Worm (Caenorhabditis elegans) whole organism, L4 larva: ENCODE results near the gene W10G11.3.

Experiments used
- F10B5.3 ChIP-seq: sonication (generic microtip); optimal IDR thresholded peaks from 2 replicates; lab custom pipeline; 2016; ENCODE audit warnings: mild to moderate bottlenecking, missing genetic modification characterization, missing compliant biosample characterization
- F49E8.2 ChIP-seq: sonication (generic microtip); optimal IDR thresholded peaks from 2 replicates; lab custom pipeline; 2016; ENCODE audit warnings: missing compliant biosample characterization, mild to moderate bottlenecking, missing genetic modification characterization, borderline replicate concordance
- Y75B8A.6 ChIP-seq: fragments of 200-800 bp; sonication (Bioruptor generic); IDR thresholded peaks from 2 replicates; pipeline ENCODE4 v1.3.6; 2022; ENCODE audit warnings: missing genetic modification reagents, missing genetic modification characterization, missing compliant biosample characterization
- aha-1 ChIP-seq: fragments of 150-350 bp; peaks from one replicate; lab custom pipeline; 2014; ENCODE audit warnings: missing biosample characterization, missing genetic modification characterization
- ceh-44 ChIP-seq: fragments of 200-800 bp; sonication (Bioruptor generic); IDR thresholded peaks from 2 replicates; pipeline ENCODE4 v1.3.6; 2022; ENCODE audit warnings: missing genetic modification reagents, missing genetic modification characterization, missing compliant biosample characterization
- ctbp-1 ChIP-seq: fragments of 200-800 bp; sonication (Bioruptor generic); IDR thresholded peaks from 2 replicates; pipeline ENCODE4 v1.3.6; 2022; ENCODE audit warnings: missing genetic modification reagents, missing genetic modification characterization, missing compliant biosample characterization
- daf-16 ChIP-seq, 3 experiments: sonication (generic microtip); optimal IDR thresholded peaks; 2 replicates each; lab custom pipeline; 2016 to 2017; ENCODE audit warnings: missing genetic modification characterization in 3 of 3, missing genetic modification reagents in 3 of 3, mild to moderate bottlenecking in 2 of 3, missing compliant biosample characterization in 2 of 3, missing biosample characterization in 1 of 3, moderate library complexity in 1 of 3
- dmd-6 ChIP-seq: fragments of 200-800 bp; sonication (Bioruptor generic); IDR thresholded peaks from 2 replicates; pipeline ENCODE4 v1.3.6; 2022; ENCODE audit warnings: missing genetic modification reagents, missing genetic modification characterization, missing compliant biosample characterization
- dmd-9 ChIP-seq: fragments of 200-800 bp; sonication (Bioruptor generic); IDR thresholded peaks from 2 replicates; pipeline ENCODE4 v1.3.6; 2022; ENCODE audit warnings: missing genetic modification reagents, missing genetic modification characterization, missing compliant biosample characterization
- egl-27 ChIP-seq: sonication (generic microtip); optimal IDR thresholded peaks from 3 replicates; lab custom pipeline; 2017; ENCODE audit warnings: missing biosample characterization, missing genetic modification reagents, missing genetic modification characterization
- fkh-10 ChIP-seq: fragments of 150-350 bp; optimal IDR thresholded peaks from 2 replicates; lab custom pipeline; 2014; ENCODE audit warnings: missing biosample characterization, missing genetic modification reagents, missing genetic modification characterization
- hlh-11 ChIP-seq: fragments of 200-800 bp; sonication (Bioruptor generic); optimal IDR thresholded peaks from 2 replicates; lab custom pipeline; 2018; ENCODE audit warnings: mild to moderate bottlenecking, missing genetic modification characterization, missing compliant biosample characterization
- hlh-30 ChIP-seq: sonication (generic microtip); optimal IDR thresholded peaks from 2 replicates; lab custom pipeline; 2017; ENCODE audit warnings: antibody characterized with exemption, mild to moderate bottlenecking, missing genetic modification characterization, missing compliant biosample characterization; ENCODE audit not compliant: insufficient read depth
- hmg-1.1 ChIP-seq: fragments of 200-800 bp; sonication (Bioruptor generic); IDR thresholded peaks from 2 replicates; pipeline ENCODE4 v1.3.6; 2022; ENCODE audit warnings: missing genetic modification reagents, missing genetic modification characterization, missing compliant biosample characterization
- jun-1 ChIP-seq: fragments of 150-350 bp; optimal IDR thresholded peaks from 2 replicates; lab custom pipeline; 2014; ENCODE audit warnings: missing biosample characterization, missing genetic modification reagents, missing genetic modification characterization
- lin-1 ChIP-seq: fragments of 200-800 bp; sonication (Bioruptor generic); IDR thresholded peaks from 2 replicates; pipeline ENCODE4 v1.3.6; 2022; ENCODE audit warnings: missing genetic modification reagents, missing genetic modification characterization, missing compliant biosample characterization
- lin-29 ChIP-seq: fragments of 200-800 bp; sonication (Bioruptor generic); IDR thresholded peaks from 2 replicates; pipeline ENCODE4 v1.3.6; 2022; ENCODE audit warnings: missing genetic modification reagents, missing genetic modification characterization, missing compliant biosample characterization
- lin-39 ChIP-seq: fragments of 150-350 bp; optimal IDR thresholded peaks from 2 replicates; lab custom pipeline; 2014; ENCODE audit warnings: missing biosample characterization, missing genetic modification reagents, missing genetic modification characterization
- lir-3 ChIP-seq: sonication (generic microtip); optimal IDR thresholded peaks from 2 replicates; lab custom pipeline; 2016; ENCODE audit warnings: mild to moderate bottlenecking, missing genetic modification characterization, missing compliant biosample characterization
- mep-1 ChIP-seq: fragments of 150-350 bp; sonication (generic microtip); optimal IDR thresholded peaks from 3 replicates; lab custom pipeline; 2014; ENCODE audit warnings: missing biosample characterization, missing genetic modification characterization
- nhr-237 ChIP-seq: sonication (generic microtip); optimal IDR thresholded peaks from 2 replicates; lab custom pipeline; 2017; ENCODE audit warnings: missing biosample characterization, missing genetic modification characterization
- nhr-41 ChIP-seq: fragments of 200-800 bp; sonication (Bioruptor generic); IDR thresholded peaks from 2 replicates; pipeline ENCODE4 v1.3.6; 2022; ENCODE audit warnings: missing genetic modification reagents, missing genetic modification characterization, missing compliant biosample characterization
- nhr-42 ChIP-seq: fragments of 200-800 bp; sonication (Bioruptor generic); IDR thresholded peaks from 2 replicates; pipeline ENCODE4 v1.3.6; 2022; ENCODE audit warnings: missing genetic modification characterization, missing compliant biosample characterization
- pha-4 ChIP-seq, 2 experiments: fragments of 150-350 bp in 1 of 2; fragments of 200-800 bp in 1 of 2; sonication (Bioruptor generic) in 1 of 2; IDR thresholded peaks in 1 of 2; optimal IDR thresholded peaks in 1 of 2; 2 replicates each; pipeline versions ENCODE4 v1.3.6 to Lab custom; 2014 to 2022; ENCODE audit warnings: missing genetic modification characterization in 2 of 2, missing genetic modification reagents in 2 of 2, missing biosample characterization in 1 of 2, missing compliant biosample characterization in 1 of 2
- pqm-1 ChIP-seq: sonication (generic microtip); optimal IDR thresholded peaks from 2 replicates; lab custom pipeline; 2017; ENCODE audit warnings: missing biosample characterization, missing genetic modification characterization
- rbr-2 ChIP-seq: sonication (generic microtip); optimal IDR thresholded peaks from 2 replicates; lab custom pipeline; 2016; ENCODE audit warnings: missing genotype, missing genetic modification characterization, missing compliant biosample characterization
- saeg-2 ChIP-seq: fragments of 200-800 bp; sonication (Bioruptor generic); IDR thresholded peaks from 2 replicates; pipeline ENCODE4 v1.3.6; 2022; ENCODE audit warnings: missing genetic modification reagents, missing genetic modification characterization, missing compliant biosample characterization
- set-16 ChIP-seq: fragments of 200-800 bp; sonication (Bioruptor generic); IDR thresholded peaks from 2 replicates; pipeline ENCODE4 v1.3.6; 2022; ENCODE audit warnings: missing genetic modification reagents, missing genetic modification characterization, missing compliant biosample characterization
- snpc-1.2 ChIP-seq: fragments of 200-800 bp; sonication (Bioruptor generic); IDR thresholded peaks from 2 replicates; pipeline ENCODE4 v1.3.6; 2022; ENCODE audit warnings: missing genetic modification reagents, missing genetic modification characterization, missing compliant biosample characterization
- snpc-4 ChIP-seq: fragments of 150-350 bp; optimal IDR thresholded peaks from 2 replicates; lab custom pipeline; 2014; ENCODE audit warnings: missing biosample characterization, missing genetic modification characterization
- spr-3 ChIP-seq: fragments of 200-800 bp; sonication (Bioruptor generic); optimal IDR thresholded peaks from 2 replicates; lab custom pipeline; 2018; ENCODE audit warnings: mild to moderate bottlenecking, missing genetic modification characterization, missing compliant biosample characterization
- unc-130 ChIP-seq: sonication (generic microtip); optimal IDR thresholded peaks from 2 replicates; lab custom pipeline; 2016; ENCODE audit warnings: missing genetic modification reagents, missing genetic modification characterization, missing compliant biosample characterization
- unc-62 ChIP-seq, 3 experiments: fragments of 150-350 bp in 1 of 3; sonication (generic microtip); optimal IDR thresholded peaks in 2 of 3; peaks in 1 of 3; 1 replicate in 1 of 3; 2 replicates in 2 of 3; lab custom pipeline; 2014 to 2017; ENCODE audit warnings: missing biosample characterization in 3 of 3, missing genetic modification characterization in 3 of 3, missing genetic modification reagents in 3 of 3, missing genotype in 1 of 3
- vab-7 ChIP-seq: fragments of 200-800 bp; sonication (Bioruptor generic); IDR thresholded peaks from 2 replicates; pipeline ENCODE4 v1.3.6; 2022; ENCODE audit warnings: missing genetic modification reagents, missing genetic modification characterization, missing compliant biosample characterization
- zip-11 ChIP-seq: fragments of 200-800 bp; sonication (Bioruptor generic); IDR thresholded peaks from 2 replicates; pipeline ENCODE4 v1.3.6; 2022; ENCODE audit warnings: missing genetic modification characterization, missing compliant biosample characterization
- zip-2 ChIP-seq: fragments of 150-350 bp; optimal IDR thresholded peaks from 2 replicates; lab custom pipeline; 2014; ENCODE audit warnings: missing biosample characterization, missing genetic modification characterization
- ztf-11 ChIP-seq: fragments of 150-350 bp; optimal IDR thresholded peaks from 2 replicates; lab custom pipeline; 2014; ENCODE audit warnings: missing biosample characterization, missing genetic modification characterization

The W10G11.3 gene

DNA sequence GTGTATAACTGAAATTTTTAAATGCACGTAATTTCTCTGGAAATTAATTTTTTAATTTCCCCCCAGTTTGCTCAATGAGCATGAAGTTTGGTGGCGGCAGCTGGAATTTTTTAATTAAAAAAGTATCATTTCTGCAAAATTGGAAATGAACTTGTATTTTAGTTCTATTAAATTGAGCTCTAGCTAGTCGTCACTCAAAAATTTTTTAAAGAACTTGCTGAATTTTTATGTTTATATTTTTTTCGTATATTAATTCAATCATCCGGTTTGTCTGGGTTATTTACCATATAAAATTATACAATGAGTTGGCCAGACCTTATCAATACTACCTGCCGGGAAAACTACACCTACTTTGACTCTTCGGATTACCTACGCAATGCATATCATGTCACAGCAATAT, 19.4 kb upstream of the W10G11.3 start, which contains the start of gene srh-59:
Gene srh-59 (plus strand): TSS at position 301 of the 400 bp plus-strand sequence.
- TF ChIP-seq unc-62 (GFP tag; optimal IDR thresholded peaks at IDR 0.05 in 1 of 2; lab: Kevin White, UChicago), result peak in 1 of 2 experiments; percentile 9
- TF ChIP-seq unc-62 (tag; optimal IDR thresholded peaks at IDR 0.05; lab: Kevin White, UChicago), result no peak
- no peak for TF ChIP-seq fkh-10 (GFP tag; lab: Kevin White, UChicago)

DNA sequence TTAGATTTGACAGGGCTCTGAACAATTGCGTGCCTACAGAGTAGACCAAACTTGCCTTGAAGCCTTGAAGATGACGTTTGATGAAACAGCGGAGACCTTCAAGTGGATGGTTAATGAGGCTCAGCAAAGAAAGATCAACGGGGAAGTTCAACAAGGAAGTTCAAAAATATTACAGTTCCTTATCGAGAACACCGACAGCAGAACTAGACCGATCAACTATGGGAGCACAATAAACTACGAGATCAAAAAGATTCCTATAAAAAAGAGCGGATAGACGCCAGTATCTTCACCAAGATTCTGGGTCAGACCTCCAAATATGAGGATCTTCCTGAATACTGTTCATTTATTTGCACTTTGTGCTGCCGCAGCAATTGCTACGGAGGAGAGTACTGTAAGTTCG, 17.4 kb upstream of the W10G11.3 start, which contains the start of gene clec-134:
Gene clec-134 (plus strand): TSS at position 301 of the 400 bp plus-strand sequence.
- TF ChIP-seq aha-1 (tag; lab: Kevin White, UChicago), result peak; percentile 35
- no peak for TF ChIP-seq lin-39 (tag; lab: Kevin White, UChicago)

DNA sequence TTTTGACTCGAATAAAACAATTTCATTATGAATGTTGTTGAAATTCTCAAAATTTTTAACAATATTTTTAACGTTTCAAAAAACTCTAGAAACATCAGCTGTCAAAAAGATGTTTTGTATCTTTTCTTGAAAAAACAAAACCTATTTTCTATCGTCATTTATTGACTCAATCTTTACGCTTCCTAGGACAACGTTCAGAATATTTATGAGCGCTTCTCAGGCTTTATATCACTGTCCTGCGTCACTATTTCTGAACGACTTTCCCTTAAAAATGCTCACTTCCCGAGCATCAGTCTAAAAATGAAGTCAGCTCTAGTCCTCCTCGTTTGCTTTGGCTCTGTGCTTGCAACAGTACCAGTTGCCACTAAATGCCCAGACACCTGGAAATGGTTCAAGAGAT, 15.8 kb upstream of the W10G11.3 start, which contains the start of gene clec-133:
Gene clec-133 (plus strand): TSS at position 301 of the 400 bp plus-strand sequence.
- TF ChIP-seq dmd-9 (GFP tag; lab: Robert Waterston, UW), result no peak
- no peak for TF ChIP-seq spr-3 (GFP tag; lab: Kevin White, UChicago)
- no peak for TF ChIP-seq ztf-11 (tag; lab: Kevin White, UChicago)
- TF ChIP-seq daf-16 (GFP tag; optimal IDR thresholded peaks at IDR 0.05; lab: Kevin White, UChicago), result no peak
- TF ChIP-seq daf-16 (tag; optimal IDR thresholded peaks at IDR 0.05; lab: Kevin White, UChicago), result no peak
- no peak for TF ChIP-seq egl-27 (tag; lab: Kevin White, UChicago)
- no peak for TF ChIP-seq nhr-237
- no peak for TF ChIP-seq vab-7
- no peak for TF ChIP-seq nhr-41 (GFP tag; lab: Robert Waterston, UW)
- TF ChIP-seq dmd-6 (GFP tag; lab: Robert Waterston, UW), result no peak
- no peak for TF ChIP-seq saeg-2 (GFP tag; lab: Robert Waterston, UW)
- no peak for TF ChIP-seq lin-1 (GFP tag; lab: Robert Waterston, UW)
- TF ChIP-seq set-16 (GFP tag; lab: Robert Waterston, UW), result no peak
- no peak for TF ChIP-seq F10B5.3 (tag; lab: Kevin White, UChicago)
- no peak for TF ChIP-seq zip-11 (GFP tag; lab: Robert Waterston, UW)

- no peak for TF ChIP-seq hlh-30
- TF ChIP-seq unc-130 (GFP tag; lab: Kevin White, UChicago), result no peak
- TF ChIP-seq ceh-44 (GFP tag; lab: Robert Waterston, UW), result no peak
- no peak for TF ChIP-seq zip-2 (tag; lab: Kevin White, UChicago)
- no peak for TF ChIP-seq pha-4 (GFP tag; IDR thresholded peaks at IDR 0.05; lab: Robert Waterston, UW)
- TF ChIP-seq pha-4 (tag; optimal IDR thresholded peaks at IDR 0.05; lab: Kevin White, UChicago), result no peak
- no peak for TF ChIP-seq lir-3 (tag; lab: Kevin White, UChicago)
- TF ChIP-seq F49E8.2 (tag; lab: Kevin White, UChicago), result no peak
- TF ChIP-seq rbr-2 (tag; lab: Kevin White, UChicago), result no peak
- TF ChIP-seq hmg-1.1 (GFP tag; lab: Robert Waterston, UW), result no peak
- TF ChIP-seq lin-29, result no peak
- no peak for TF ChIP-seq hlh-11
- TF ChIP-seq mep-1 (tag; lab: Kevin White, UChicago), result no peak
- TF ChIP-seq nhr-237, result no peak
- TF ChIP-seq snpc-4 (tag; lab: Kevin White, UChicago), result no peak
- TF ChIP-seq nhr-42 (GFP tag; lab: Robert Waterston, UW), result no peak
- no peak for TF ChIP-seq Y75B8A.6 (GFP tag; lab: Robert Waterston, UW)
- TF ChIP-seq pqm-1 (tag; lab: Kevin White, UChicago), result no peak
- TF ChIP-seq snpc-1.2, result no peak
- no peak for TF ChIP-seq jun-1 (tag; lab: Kevin White, UChicago)
- no peak for TF ChIP-seq ctbp-1 (GFP tag; lab: Robert Waterston, UW)
Measured at ce11 chrII:3576742-3577141, 14.4 kb upstream of the W10G11.3 start, which contains the start of gene clec-132. clec-132 (plus strand) TSS chrII:3577042.
